Fruit fly (Drosophila melanogaster): ENCODE results near the gene subdued.

dm6 chr3R:19672136-19672535 is 29.6 kb upstream of the subdued start:
- no peak for TF ChIP-seq Dll (optimal IDR thresholded peaks at IDR 0.05)
- no peak for TF ChIP-seq usp (GFP tag; optimal IDR thresholded peaks at IDR 0.05)
- no peak for TF ChIP-seq CG8478 (optimal IDR thresholded peaks at IDR 0.05)
